Worm (Caenorhabditis elegans) whole organism, mixed stage, embryonic: ENCODE measurements around the gene apl-1.

Source experiments
- M03D4.4 ChIP-seq: sonication (generic microtip); optimal IDR thresholded peaks from 2 replicates; lab custom pipeline; 2017; ENCODE audit warnings: mild to moderate bottlenecking, missing genetic modification characterization, missing compliant biosample characterization
- lin-13 ChIP-seq: fragments of 150-350 bp; optimal IDR thresholded peaks from 2 replicates; lab custom pipeline; 2014; ENCODE audit warnings: missing biosample characterization, missing genetic modification characterization
- mab-5 ChIP-seq: fragments of 150-350 bp; optimal IDR thresholded peaks from 2 replicates; lab custom pipeline; 2014; ENCODE audit warnings: missing biosample characterization, missing genetic modification characterization
- sptf-1 ChIP-seq: sonication (generic microtip); optimal IDR thresholded peaks from 2 replicates; lab custom pipeline; 2017; ENCODE audit warnings: mild to moderate bottlenecking, missing genetic modification characterization, moderate library complexity, missing compliant biosample characterization
- unc-62 ChIP-seq: fragments of 150-350 bp; optimal IDR thresholded peaks from 2 replicates; lab custom pipeline; 2014; ENCODE audit warnings: missing biosample characterization, missing genetic modification reagents, missing genetic modification characterization

- no peak for TF ChIP-seq unc-62 (GFP tag; lab: Kevin White, UChicago)
- TF ChIP-seq M03D4.4 (tag; lab: Kevin White, UChicago) = no peak
- no peak for TF ChIP-seq sptf-1 (tag; lab: Kevin White, UChicago)
- TF ChIP-seq mab-5 = no peak
- no peak for TF ChIP-seq lin-13 (tag; lab: Kevin White, UChicago)
These were observed 34.7 kb upstream of the apl-1 start for ce11 chrX:5151403-5151802.
